Fruit fly (Drosophila melanogaster): ENCODE data around the gene CG9853.

The CG9853 gene

dm6 chr3R:4378363-4379354 lies 23.2 kb downstream of the CG9853 start, which contains the start of gene Sfxn1-3 (continued):
- TF ChIP-seq odd (GFP tag; optimal IDR thresholded peaks at IDR 0.05) = peak; percentile 62
- TF ChIP-seq CG16779 (GFP tag; IDR thresholded peaks at IDR 0.05) = peak; percentile 81
- peak; percentile 12 for TF ChIP-seq Dp (GFP tag; optimal IDR thresholded peaks at IDR 0.05)
- no peak for TF ChIP-seq lov (optimal IDR thresholded peaks at IDR 0.05)
- TF ChIP-seq lov (GFP tag; IDR thresholded peaks at IDR 0.05) = 0 out of 3 replicates have a peak, but pooled peaks have one; percentile 45
- TF ChIP-seq btn (GFP tag; optimal IDR thresholded peaks at IDR 0.05) = no peak
- peak; percentile 43 for TF ChIP-seq vfl (GFP tag; optimal IDR thresholded peaks at IDR 0.05)
- TF ChIP-seq Scr (GFP tag; IDR thresholded peaks at IDR 0.05; ENCODE audit: partially characterized antibody) = 0 out of 2 replicates have a peak, but pooled peaks have one; percentile 35
- TF ChIP-seq Poxn (GFP tag; IDR thresholded peaks at IDR 0.05) = no peak
- TF ChIP-seq Mrtf (GFP tag; IDR thresholded peaks at IDR 0.05) = no peak
- peak; percentile 16 for TF ChIP-seq gcm (GFP tag; optimal IDR thresholded peaks at IDR 0.05)
- TF ChIP-seq hb (GFP tag; IDR thresholded peaks at IDR 0.05; ENCODE audit: partially characterized antibody) = no peak; the same call in 2 of the 3 replicates
- TF ChIP-seq ewg (GFP tag; optimal IDR thresholded peaks at IDR 0.05) = peak; percentile 91
- peak; percentile 73 for TF ChIP-seq cwo (GFP tag; optimal IDR thresholded peaks at IDR 0.05)
- TF ChIP-seq otp (GFP tag; IDR thresholded peaks at IDR 0.05) = no peak; the same call in 1 of the 3 replicates
- TF ChIP-seq chn (GFP tag; optimal IDR thresholded peaks at IDR 0.05) = peak; percentile 9
- peak; percentile 45; the same call in 1 of the 2 replicates for TF ChIP-seq CG32767 (GFP tag; IDR thresholded peaks at IDR 0.05)
- no peak for TF ChIP-seq CG9437 (GFP tag; optimal IDR thresholded peaks at IDR 0.05)
- no peak for TF ChIP-seq sqz (GFP tag; optimal IDR thresholded peaks at IDR 0.05)
- peak; percentile 50 for TF ChIP-seq CG12299 (tag; optimal IDR thresholded peaks at IDR 0.05)
- peak; percentile 22 for TF ChIP-seq CG10209 (GFP tag; optimal IDR thresholded peaks at IDR 0.05)
- TF ChIP-seq CG1602 (GFP tag; optimal IDR thresholded peaks at IDR 0.05) = peak; percentile 16
- TF ChIP-seq Fer1 (GFP tag; optimal IDR thresholded peaks at IDR 0.05) = peak; percentile 80
- no peak for TF ChIP-seq CG12104 (GFP tag; optimal IDR thresholded peaks at IDR 0.05)
- peak; percentile 96 for TF ChIP-seq crol (GFP tag; IDR thresholded peaks at IDR 0.05)
- TF ChIP-seq salm (tag; optimal IDR thresholded peaks at IDR 0.05) = no peak
- TF ChIP-seq fd64A (GFP tag; optimal IDR thresholded peaks at IDR 0.05) = no peak
- no peak for TF ChIP-seq CG13123 (GFP tag; optimal IDR thresholded peaks at IDR 0.05)
- TF ChIP-seq CG1832 (GFP tag; optimal IDR thresholded peaks at IDR 0.05) = no peak
- TF ChIP-seq p53 (GFP tag; optimal IDR thresholded peaks at IDR 0.05) = no peak
- TF ChIP-seq CG18262 (tag; optimal IDR thresholded peaks at IDR 0.05) = peak; percentile 28
- TF ChIP-seq Bdp1 (GFP tag; optimal IDR thresholded peaks at IDR 0.05) = peak; percentile 31
- TF ChIP-seq pnt (GFP tag; optimal IDR thresholded peaks at IDR 0.05) = peak; percentile 16
- peak; percentile 44 for TF ChIP-seq Nf-YA (GFP tag; IDR thresholded peaks at IDR 0.05)
- peak; percentile 25; the same call in 1 of the 2 replicates for TF ChIP-seq E2f2 (GFP tag; IDR thresholded peaks at IDR 0.05)
- no peak for TF ChIP-seq dmrt99B (tag; optimal IDR thresholded peaks at IDR 0.05)
- TF ChIP-seq CG16815 (GFP tag; optimal IDR thresholded peaks at IDR 0.05) = no peak
- peak; percentile 23 for TF ChIP-seq CoRest (tag; optimal IDR thresholded peaks at IDR 0.05)
- TF ChIP-seq chif (GFP tag; optimal IDR thresholded peaks at IDR 0.05) = no peak
- TF ChIP-seq CG18476 (GFP tag; optimal IDR thresholded peaks at IDR 0.05) = no peak
- TF ChIP-seq pho (GFP tag; optimal IDR thresholded peaks at IDR 0.05) = peak; percentile 57
- peak; percentile 1 to 32 for TF ChIP-seq Hr51 (GFP tag; optimal IDR thresholded peaks at IDR 0.05)
- TF ChIP-seq CG13296 (GFP tag; optimal IDR thresholded peaks at IDR 0.05) = peak; percentile 60
- no peak for TF ChIP-seq CG10274 (GFP tag; optimal IDR thresholded peaks at IDR 0.05)
- no peak for TF ChIP-seq CG9817 (tag; optimal IDR thresholded peaks at IDR 0.05)
- no peak for TF ChIP-seq CG4424 (GFP tag; optimal IDR thresholded peaks at IDR 0.05)
- peak; percentile 54; the same call in 1 of the 2 replicates for TF ChIP-seq vvl (GFP tag; IDR thresholded peaks at IDR 0.05)
- peak; percentile 46 for TF ChIP-seq CG17912 (GFP tag; optimal IDR thresholded peaks at IDR 0.05)

Measured in whole organism, embryonic.